Fruit fly (Drosophila melanogaster) whole organism, prepupa: ENCODE measurements around the gene Gr22a.

ENCODE experiments used
- CG6276 ChIP-seq: fragments of 200-800 bp; sonication (Bioruptor generic); optimal IDR thresholded peaks from 2 replicates; lab custom pipeline; 2017; ENCODE audit warnings: missing biosample characterization, mild to moderate bottlenecking, missing genetic modification characterization
- acj6 ChIP-seq: fragments of 200-800 bp; sonication (Bioruptor generic); optimal IDR thresholded peaks from 3 replicates; lab custom pipeline; 2016; ENCODE audit warnings: missing biosample characterization, missing genetic modification characterization

dm6 chr2L:1783762-1784161, 11.0 kb downstream of the Gr22a start, which contains the start of gene Gr22e:
- TF ChIP-seq acj6 (GFP tag; lab: Kevin White, UChicago), result no peak
- no peak for TF ChIP-seq CG6276 (GFP tag; lab: Kevin White, UChicago)
